Fruit fly (Drosophila melanogaster) whole organism, embryonic: Measurements from ENCODE around the gene Cyp1.
A peak's percentile ranks its signal among the peaks of the same experiment; 100 is the strongest.

Source experiments
- ATbp ChIP-seq: fragments of 200-800 bp; sonication (Bioruptor generic); optimal IDR thresholded peaks from 2 replicates; lab custom pipeline; 2017; ENCODE audit warnings: missing biosample characterization, mild to moderate bottlenecking, missing genetic modification characterization, missing genetic modification reagents
- Antp ChIP-seq: fragments of 200-800 bp; sonication (Bioruptor generic); optimal IDR thresholded peaks from 3 replicates; lab custom pipeline; 2016; ENCODE audit warnings: missing biosample characterization, missing genetic modification characterization
- CG10209 ChIP-seq: fragments of 200-800 bp; sonication (Bioruptor generic); optimal IDR thresholded peaks from 3 replicates; lab custom pipeline; 2017; ENCODE audit warnings: missing biosample characterization, mild to moderate bottlenecking, missing genetic modification characterization, missing genetic modification reagents
- CG10366 ChIP-seq: fragments of 200-800 bp; sonication (Bioruptor generic); IDR thresholded peaks from 2 replicates; pipeline ENCODE4 v1.3.6; 2022; ENCODE audit warnings: missing biosample characterization, missing genetic modification characterization
- CG11723 ChIP-seq: fragments of 200-800 bp; sonication (Bioruptor generic); optimal IDR thresholded peaks from 2 replicates; lab custom pipeline; 2017; ENCODE audit warnings: missing biosample characterization, mild to moderate bottlenecking, missing genetic modification characterization
- CG12236 ChIP-seq: fragments of 200-800 bp; sonication (Bioruptor generic); optimal IDR thresholded peaks from 2 replicates; lab custom pipeline; 2016; ENCODE audit warnings: missing biosample characterization, missing genetic modification characterization
- CG12659 ChIP-seq: fragments of 200-800 bp; sonication (Bioruptor generic); optimal IDR thresholded peaks from 3 replicates; lab custom pipeline; 2017; ENCODE audit warnings: mild to moderate bottlenecking, missing biosample characterization, missing genetic modification reagents, missing genetic modification characterization
- CG12744 ChIP-seq: fragments of 200-800 bp; sonication (Bioruptor generic); optimal IDR thresholded peaks from 2 replicates; lab custom pipeline; 2016; ENCODE audit warnings: missing biosample characterization, missing genetic modification characterization
- CG13123 ChIP-seq: fragments of 200-800 bp; sonication (Bioruptor generic); optimal IDR thresholded peaks from 2 replicates; lab custom pipeline; 2016; ENCODE audit warnings: missing biosample characterization, missing genetic modification characterization
- CG13775 ChIP-seq: fragments of 200-800 bp; sonication (Bioruptor generic); optimal IDR thresholded peaks from 3 replicates; lab custom pipeline; 2017; ENCODE audit warnings: missing biosample characterization, mild to moderate bottlenecking, missing genetic modification characterization
- CG15011 ChIP-seq: fragments of 200-800 bp; sonication (Bioruptor generic); optimal IDR thresholded peaks from 3 replicates; lab custom pipeline; 2018; ENCODE audit warnings: missing biosample characterization, mild to moderate bottlenecking, missing genetic modification characterization
- CG16863 ChIP-seq: fragments of 200-800 bp; sonication (Bioruptor generic); optimal IDR thresholded peaks from 3 replicates; lab custom pipeline; 2016; ENCODE audit warnings: missing biosample characterization, missing genetic modification characterization
- CG18262 ChIP-seq: fragments of 200-800 bp; optimal IDR thresholded peaks from 3 replicates; lab custom pipeline; 2019; ENCODE audit warnings: missing biosample characterization, mild to moderate bottlenecking, missing genetic modification characterization, moderate library complexity
- CG2129 ChIP-seq: fragments of 200-800 bp; sonication (Bioruptor generic); IDR thresholded peaks from 2 replicates; pipeline ENCODE4 v1.3.6; 2022; ENCODE audit warnings: missing biosample characterization, missing genetic modification characterization; ENCODE audit not compliant: partially characterized antibody
- CG3065 ChIP-seq: fragments of 200-800 bp; sonication (Bioruptor generic); optimal IDR thresholded peaks from 2 replicates; lab custom pipeline; 2016; ENCODE audit warnings: missing biosample characterization, missing genetic modification characterization
- CG3407 ChIP-seq: fragments of 200-800 bp; sonication (Bioruptor generic); optimal IDR thresholded peaks from 2 replicates; lab custom pipeline; 2018; ENCODE audit warnings: missing biosample characterization, mild to moderate bottlenecking, missing genetic modification characterization
- CG34376 ChIP-seq: fragments of 200-800 bp; sonication (Bioruptor generic); optimal IDR thresholded peaks from 2 replicates; lab custom pipeline; 2018; ENCODE audit warnings: missing biosample characterization, mild to moderate bottlenecking, missing genetic modification characterization
- CG3838 ChIP-seq: fragments of 200-800 bp; sonication (Bioruptor generic); optimal IDR thresholded peaks from 3 replicates; lab custom pipeline; 2016; ENCODE audit warnings: missing biosample characterization, missing genetic modification characterization
- CG7839 ChIP-seq: fragments of 200-800 bp; sonication (Bioruptor generic); optimal IDR thresholded peaks from 3 replicates; lab custom pipeline; 2018; ENCODE audit warnings: missing biosample characterization, mild to moderate bottlenecking, missing genetic modification characterization, moderate library complexity
- CG9609 ChIP-seq: fragments of 200-800 bp; sonication (Bioruptor generic); optimal IDR thresholded peaks from 3 replicates; lab custom pipeline; 2016; ENCODE audit warnings: missing biosample characterization, missing genetic modification characterization
- Dp ChIP-seq: fragments of 200-800 bp; sonication (Bioruptor generic); optimal IDR thresholded peaks from 2 replicates; lab custom pipeline; 2018; ENCODE audit warnings: missing biosample characterization, mild to moderate bottlenecking, missing genetic modification characterization, moderate library complexity
- HHEX ChIP-seq: fragments of 200-800 bp; sonication (Bioruptor generic); optimal IDR thresholded peaks from 3 replicates; lab custom pipeline; 2017; ENCODE audit warnings: missing biosample characterization, mild to moderate bottlenecking, missing genetic modification characterization, missing genetic modification reagents
- Jarid2 ChIP-seq: fragments of 200-800 bp; sonication (Bioruptor generic); optimal IDR thresholded peaks from 3 replicates; lab custom pipeline; 2017; ENCODE audit warnings: mild to moderate bottlenecking, missing biosample characterization, missing genetic modification reagents, missing genetic modification characterization
- Max ChIP-seq: fragments of 200-800 bp; sonication (Bioruptor generic); optimal IDR thresholded peaks from 2 replicates; lab custom pipeline; 2016; ENCODE audit warnings: missing biosample characterization, mild to moderate bottlenecking, missing genetic modification characterization
- Neu2 ChIP-seq: fragments of 200-800 bp; sonication (Bioruptor generic); optimal IDR thresholded peaks from 3 replicates; lab custom pipeline; 2016; ENCODE audit warnings: missing biosample characterization, missing genetic modification characterization, borderline replicate concordance
- Oaz ChIP-seq: fragments of 200-800 bp; sonication (Bioruptor generic); IDR thresholded peaks from 2 replicates; pipeline ENCODE4 v1.3.6; 2022; ENCODE audit warnings: missing biosample characterization, missing genetic modification characterization
- Pdp1 ChIP-seq, 2 experiments: fragments of 200-800 bp; sonication (Bioruptor generic); optimal IDR thresholded peaks; 3 replicates each; lab custom pipeline; 2016; ENCODE audit warnings: missing biosample characterization in 2 of 2, missing genetic modification characterization in 2 of 2, mild to moderate bottlenecking in 1 of 2, moderate library complexity in 1 of 2
- Poxn ChIP-seq: fragments of 200-800 bp; sonication (Bioruptor generic); IDR thresholded peaks from 2 replicates; pipeline ENCODE4 v1.3.6; 2022; ENCODE audit warnings: missing biosample characterization, missing genetic modification characterization
- Ptx1 ChIP-seq: fragments of 200-800 bp; sonication (Bioruptor generic); IDR thresholded peaks from 2 replicates; pipeline ENCODE4 v1.3.6; 2022; ENCODE audit warnings: missing biosample characterization, missing genetic modification characterization
- Six4 ChIP-seq: fragments of 200-800 bp; sonication (Bioruptor generic); optimal IDR thresholded peaks from 2 replicates; lab custom pipeline; 2016; ENCODE audit warnings: missing biosample characterization, missing genetic modification characterization
- Trl ChIP-seq, 3 experiments: fragments of >200 bp in 2 of 3; fragments of 200-800 bp in 1 of 3; sonication (Bioruptor generic) in 1 of 3; optimal IDR thresholded peaks; 2 replicates in 1 of 3; 3 replicates in 2 of 3; lab custom pipeline; 2016 to 2017; ENCODE audit warnings: missing biosample characterization in 1 of 3, missing genetic modification characterization in 1 of 3
- Vsx1 ChIP-seq: fragments of 200-800 bp; sonication (Bioruptor generic); optimal IDR thresholded peaks from 2 replicates; lab custom pipeline; 2017; ENCODE audit warnings: missing biosample characterization, mild to moderate bottlenecking, missing genetic modification characterization, missing genetic modification reagents
- ab ChIP-seq: fragments of 200-800 bp; sonication (Bioruptor generic); optimal IDR thresholded peaks from 2 replicates; lab custom pipeline; 2016; ENCODE audit warnings: missing biosample characterization, missing genetic modification characterization
- br ChIP-seq: fragments of >200 bp; optimal IDR thresholded peaks from 2 replicates; lab custom pipeline; 2017
- chn ChIP-seq: fragments of 200-800 bp; sonication (Bioruptor generic); optimal IDR thresholded peaks from 2 replicates; lab custom pipeline; 2016; ENCODE audit warnings: missing biosample characterization, missing genetic modification characterization
- ems ChIP-seq: fragments of 200-800 bp; sonication (Bioruptor generic); optimal IDR thresholded peaks from 3 replicates; lab custom pipeline; 2016; ENCODE audit warnings: missing biosample characterization, missing genetic modification characterization
- fd102C ChIP-seq: fragments of 200-800 bp; sonication (Bioruptor generic); optimal IDR thresholded peaks from 2 replicates; lab custom pipeline; 2018; ENCODE audit warnings: missing biosample characterization, mild to moderate bottlenecking, missing genetic modification characterization, moderate library complexity
- gsb ChIP-seq: fragments of 200-800 bp; sonication (Bioruptor generic); IDR thresholded peaks from 2 replicates; pipeline ENCODE4 v1.3.6; 2022; ENCODE audit warnings: missing biosample characterization, missing genetic modification characterization
- hbn ChIP-seq: fragments of 200-800 bp; sonication (Bioruptor generic); IDR thresholded peaks from 2 replicates; pipeline ENCODE4 v1.3.6; 2022; ENCODE audit warnings: missing biosample characterization, missing genetic modification characterization; ENCODE audit not compliant: partially characterized antibody
- hth ChIP-seq: fragments of >200 bp; optimal IDR thresholded peaks from 2 replicates; lab custom pipeline; 2017; ENCODE audit warnings: inconsistent platforms
- jigr1 ChIP-seq: fragments of 200-800 bp; sonication (Bioruptor generic); IDR thresholded peaks from 3 replicates; pipeline ENCODE4 v1.3.6; 2022; ENCODE audit warnings: missing biosample characterization, missing genetic modification characterization
- lola ChIP-seq, 3 experiments: fragments of >200 bp in 2 of 3; fragments of 200-800 bp in 1 of 3; sonication (Bioruptor generic) in 1 of 3; optimal IDR thresholded peaks; 2 replicates each; lab custom pipeline; 2017 to 2019; ENCODE audit warnings: missing biosample characterization in 3 of 3, missing genetic modification characterization in 3 of 3, mild to moderate bottlenecking in 1 of 3, moderate library complexity in 1 of 3
- mld ChIP-seq: fragments of 200-800 bp; sonication (Bioruptor generic); IDR thresholded peaks from 3 replicates; pipeline ENCODE4 v1.3.6; 2022; ENCODE audit warnings: missing biosample characterization, missing genetic modification characterization; ENCODE audit not compliant: partially characterized antibody
- nau ChIP-seq: fragments of 200-800 bp; sonication (Bioruptor generic); optimal IDR thresholded peaks from 3 replicates; lab custom pipeline; 2017; ENCODE audit warnings: missing biosample characterization, mild to moderate bottlenecking, missing genetic modification characterization, missing genetic modification reagents
- nom ChIP-seq: fragments of 200-800 bp; sonication (Bioruptor generic); optimal IDR thresholded peaks from 2 replicates; lab custom pipeline; 2017; ENCODE audit warnings: missing biosample characterization, missing genetic modification characterization, mild to moderate bottlenecking, moderate library complexity, missing genetic modification reagents
- pum ChIP-seq: fragments of 200-800 bp; sonication (Bioruptor generic); optimal IDR thresholded peaks from 2 replicates; lab custom pipeline; 2016; ENCODE audit warnings: missing biosample characterization, missing genetic modification characterization
- repo ChIP-seq: fragments of 200-800 bp; sonication (Bioruptor generic); optimal IDR thresholded peaks from 2 replicates; lab custom pipeline; 2016; ENCODE audit warnings: missing biosample characterization, missing genetic modification characterization
- sima ChIP-seq: fragments of 200-800 bp; sonication (Bioruptor generic); optimal IDR thresholded peaks from 2 replicates; lab custom pipeline; 2016; ENCODE audit warnings: missing biosample characterization, missing genetic modification characterization
- slp2 ChIP-seq: fragments of 200-800 bp; sonication (Bioruptor generic); optimal IDR thresholded peaks from 2 replicates; lab custom pipeline; 2016; ENCODE audit warnings: missing biosample characterization, missing genetic modification characterization
- wdn ChIP-seq: fragments of 200-800 bp; sonication (Bioruptor generic); IDR thresholded peaks from 2 replicates; pipeline ENCODE4 v1.3.6; 2022; ENCODE audit warnings: missing biosample characterization, missing genetic modification characterization
- z ChIP-seq: fragments of 200-800 bp; sonication (Bioruptor generic); IDR thresholded peaks from 3 replicates; pipeline ENCODE4 v1.3.6; 2022; ENCODE audit warnings: missing biosample characterization, missing genetic modification characterization

Cyp1 gene

DNA sequence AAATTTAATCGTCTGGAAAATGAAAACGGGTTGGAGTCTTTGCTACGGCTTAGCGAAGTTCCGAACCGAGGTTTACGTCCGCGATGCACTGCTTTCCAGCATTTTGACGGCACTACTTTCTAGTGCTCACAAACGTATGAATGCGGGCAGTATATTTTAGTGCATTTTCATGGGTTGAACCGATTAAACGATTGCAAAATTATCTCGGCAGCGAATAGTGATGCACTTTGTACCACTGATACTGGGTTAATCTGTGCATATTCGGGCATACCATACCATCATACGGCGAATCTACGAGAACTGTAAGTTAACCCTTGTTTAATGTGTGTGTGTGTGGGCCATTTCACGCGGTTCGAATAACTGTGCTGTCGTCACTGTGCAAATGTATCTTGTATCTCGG lies 49.4 kb downstream of the Cyp1 start, which contains the start of gene Mfe2 (continued):
- TF ChIP-seq Oaz (no peak), CG3407 (no peak), Vsx1 (no peak), ATbp (GFP tag; lab: Kevin White, UChicago) (no peak), sima (GFP tag; lab: Kevin White, UChicago) (no peak), Pdp1 (GFP tag; optimal IDR thresholded peaks at IDR 0.05; lab: Kevin White, UChicago) (peak; percentile 50 to 57), Jarid2 (GFP tag; lab: Kevin White, UChicago) (peak; percentile 24), Poxn (GFP tag; lab: Robert Waterston, UW) (no peak), lola (GFP tag; optimal IDR thresholded peaks at IDR 0.05; lab: Kevin White, UChicago) (no peak), nau (GFP tag; lab: Kevin White, UChicago) (peak; percentile 2), CG10366 (no peak), hth (lab: Kevin White, UChicago) (no peak), CG13775 (GFP tag; lab: Kevin White, UChicago) (no peak), Ptx1 (GFP tag; lab: Robert Waterston, UW) (peak; percentile 44), CG3065 (GFP tag; lab: Kevin White, UChicago) (no peak), br (lab: Kevin White, UChicago) (no peak), Neu2 (GFP tag; lab: Kevin White, UChicago) (no peak), CG3838 (no peak), z (GFP tag; lab: Robert Waterston, UW) (no peak), Antp (GFP tag; lab: Kevin White, UChicago) (peak; percentile 59), CG9609 (GFP tag; lab: Kevin White, UChicago) (peak; percentile 62), Max (GFP tag; lab: Kevin White, UChicago) (peak; percentile 50), CG13123 (GFP tag; lab: Kevin White, UChicago) (peak; percentile 15), mld (GFP tag; lab: Robert Waterston, UW) (no peak), CG11723 (GFP tag; lab: Kevin White, UChicago) (no peak), Dp (GFP tag; lab: Kevin White, UChicago) (peak; percentile 57), CG12236 (GFP tag; lab: Kevin White, UChicago) (no peak), pum (GFP tag; lab: Kevin White, UChicago) (peak; percentile 36), wdn (GFP tag; lab: Robert Waterston, UW) (no peak), slp2 (GFP tag; lab: Kevin White, UChicago) (peak; percentile 20), ems (GFP tag; lab: Kevin White, UChicago) (peak; percentile 54), CG15011 (GFP tag; lab: Kevin White, UChicago) (no peak), repo (GFP tag; lab: Kevin White, UChicago) (peak; percentile 45), hbn (GFP tag; lab: Robert Waterston, UW) (no peak), jigr1 (no peak), nom (GFP tag; lab: Kevin White, UChicago) (peak; percentile 94), gsb (GFP tag; lab: Robert Waterston, UW) (no peak), CG16863 (GFP tag; lab: Kevin White, UChicago) (no peak), Six4 (GFP tag; lab: Kevin White, UChicago) (peak; percentile 24), CG34376 (GFP tag; lab: Kevin White, UChicago) (peak; percentile 57), CG7839 (tag; lab: Kevin White, UChicago) (no peak), ab (no peak), CG2129 (no peak), fd102C (GFP tag; lab: Kevin White, UChicago) (no peak), CG12659 (GFP tag; lab: Kevin White, UChicago) (peak; percentile 82), HHEX (GFP tag; lab: Kevin White, UChicago) (peak; percentile 28), CG18262 (tag; lab: Kevin White, UChicago) (no peak), CG10209 (GFP tag; lab: Kevin White, UChicago) (peak; percentile 43), CG12744 (GFP tag; lab: Kevin White, UChicago) (peak; percentile 54), chn (GFP tag; lab: Kevin White, UChicago) (peak; percentile 44), Trl (optimal IDR thresholded peaks at IDR 0.05; lab: Kevin White, UChicago) (no peak), Trl (GFP tag; optimal IDR thresholded peaks at IDR 0.05; lab: Kevin White, UChicago) (peak; percentile 73)
